Worm (Caenorhabditis elegans): Measurements from ENCODE around the gene hcp-3.

DNA sequence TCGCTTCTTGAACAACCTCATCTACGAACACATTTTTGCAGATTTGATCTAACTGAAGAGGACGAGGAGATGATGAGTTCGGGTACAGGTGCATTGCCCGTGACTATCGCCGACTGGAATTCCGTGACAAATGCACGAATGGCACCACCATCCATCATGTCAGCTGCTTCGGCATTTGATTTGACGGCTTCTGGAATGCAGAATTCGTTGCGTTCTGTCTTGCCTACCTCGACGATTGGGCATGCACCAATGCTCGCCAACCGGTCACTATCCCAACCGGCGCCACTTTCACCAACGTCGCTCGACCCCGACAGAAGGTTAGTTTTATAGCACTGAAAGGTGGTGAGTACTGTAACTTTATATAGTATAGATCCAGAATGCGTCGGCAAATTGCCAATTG, 7.2 kb upstream of the hcp-3 start:
- no peak for TF ChIP-seq fkh-6 (tag; optimal IDR thresholded peaks at IDR 0.05)
- no peak for TF ChIP-seq unc-55 (GFP tag; optimal IDR thresholded peaks at IDR 0.05)
- TF ChIP-seq tbx-2 (tag; optimal IDR thresholded peaks at IDR 0.05), result no peak
- no peak for TF ChIP-seq ceh-18 (tag; optimal IDR thresholded peaks at IDR 0.05)
- TF ChIP-seq C08G9.2 (tag; optimal IDR thresholded peaks at IDR 0.05), result no peak
- no peak for TF ChIP-seq rnt-1 (tag; optimal IDR thresholded peaks at IDR 0.05)
